Worm (Caenorhabditis elegans): Measurements from ENCODE around the gene T07A5.7.
A peak's percentile ranks its signal among the peaks of the same experiment; 100 is the strongest.

T07A5.7 gene

ce11 chrIII:10300078-10300477 is 10.8 kb downstream of the T07A5.7 start, which contains the start of gene vglu-3:
Gene vglu-3 (plus strand): TSS chrIII:10300378.
- no peak for TF ChIP-seq saeg-2 (GFP tag; IDR thresholded peaks at IDR 0.05)
- TF ChIP-seq unc-62 (GFP tag; optimal IDR thresholded peaks at IDR 0.05 in 1 of 2): peak in 1 of 2 experiments; percentile 72
- no peak for TF ChIP-seq unc-62 (tag; optimal IDR thresholded peaks at IDR 0.05)

ce11 chrIII:10296904-10297303 is 14.0 kb downstream of the T07A5.7 start:
- 0 out of 2 replicates have a peak, but pooled peaks have one; percentile 12 for TF ChIP-seq ceh-20 (GFP tag; IDR thresholded peaks at IDR 0.05)
- TF ChIP-seq mxl-3 (GFP tag; optimal IDR thresholded peaks at IDR 0.05): no peak
- TF ChIP-seq vab-7 (GFP tag; IDR thresholded peaks at IDR 0.05): no peak
- TF ChIP-seq ctbp-1 (GFP tag; IDR thresholded peaks at IDR 0.05): no peak
- TF ChIP-seq zip-2 (tag; optimal IDR thresholded peaks at IDR 0.05): no peak
- TF ChIP-seq egl-27 (tag; optimal IDR thresholded peaks at IDR 0.05): no peak
- TF ChIP-seq lin-15B (tag; optimal IDR thresholded peaks at IDR 0.05): no peak
- TF ChIP-seq nhr-237 (tag; optimal IDR thresholded peaks at IDR 0.05): no peak
- TF ChIP-seq ceh-62 (tag; optimal IDR thresholded peaks at IDR 0.05): no peak
- TF ChIP-seq nhr-42 (GFP tag; IDR thresholded peaks at IDR 0.05): no peak
- TF ChIP-seq snpc-1.2 (GFP tag; IDR thresholded peaks at IDR 0.05): no peak
- no peak for TF ChIP-seq nhr-28 (tag; optimal IDR thresholded peaks at IDR 0.05)
- TF ChIP-seq php-3 (GFP tag; IDR thresholded peaks at IDR 0.05): peak; percentile 23; the same call in 1 of the 2 replicates
- TF ChIP-seq tag-97 (GFP tag; IDR thresholded peaks at IDR 0.05): no peak
- TF ChIP-seq zip-11 (GFP tag; IDR thresholded peaks at IDR 0.05): no peak
- TF ChIP-seq fkh-10 (GFP tag; optimal IDR thresholded peaks at IDR 0.05): no peak
- no peak for TF ChIP-seq jun-1 (tag; optimal IDR thresholded peaks at IDR 0.05)
- TF ChIP-seq dmd-9 (GFP tag; IDR thresholded peaks at IDR 0.05): no peak
- TF ChIP-seq Y48G9A.11 (GFP tag; IDR thresholded peaks at IDR 0.05): no peak
- TF ChIP-seq unc-62 (GFP tag; optimal IDR thresholded peaks at IDR 0.05 in 1 of 2): peak in 1 of 2 experiments; percentile 72
- no peak for TF ChIP-seq unc-62 (tag; optimal IDR thresholded peaks at IDR 0.05)
- no peak for TF ChIP-seq nhr-76 (tag; optimal IDR thresholded peaks at IDR 0.05)
- no peak for TF ChIP-seq rbr-2 (tag; optimal IDR thresholded peaks at IDR 0.05)
- no peak for TF ChIP-seq mes-2 (tag; optimal IDR thresholded peaks at IDR 0.05; ENCODE audit: poor library complexity, severe bottlenecking)

- no peak for TF ChIP-seq cey-2 (tag; optimal IDR thresholded peaks at IDR 0.05; ENCODE audit: borderline replicate concordance, insufficient read depth)
- TF ChIP-seq snpc-4 (tag; optimal IDR thresholded peaks at IDR 0.05): no peak
- TF ChIP-seq ceh-62 (tag; optimal IDR thresholded peaks at IDR 0.05): no peak
- TF ChIP-seq F10B5.3 (tag; optimal IDR thresholded peaks at IDR 0.05): no peak
- no peak for TF ChIP-seq ceh-44 (GFP tag; IDR thresholded peaks at IDR 0.05)
- TF ChIP-seq ceh-82 (tag; optimal IDR thresholded peaks at IDR 0.05): no peak
- TF ChIP-seq dmd-6 (GFP tag; IDR thresholded peaks at IDR 0.05): no peak
- no peak for TF ChIP-seq nhr-25 (tag; optimal IDR thresholded peaks at IDR 0.05; ENCODE audit: borderline replicate concordance, insufficient read depth)
- no peak for TF ChIP-seq F44E2.7 (GFP tag; IDR thresholded peaks at IDR 0.05)
- no peak for TF ChIP-seq aha-1 (tag)
These were observed 16.1 kb downstream of the T07A5.7 start, which contains the start of gene vglu-2 for ce11 chrIII:10294837-10295236. Gene vglu-2 (plus strand): TSS chrIII:10295137.

- no peak for TF ChIP-seq duxl-1 (tag; optimal IDR thresholded peaks at IDR 0.05; ENCODE audit: poor library complexity)
- peak in 1 of 2 experiments; percentile 94 for TF ChIP-seq unc-62 (GFP tag; optimal IDR thresholded peaks at IDR 0.05 in 1 of 2)
- TF ChIP-seq unc-62 (tag; optimal IDR thresholded peaks at IDR 0.05): no peak
These were observed 17.0 kb downstream of the T07A5.7 start for ce11 chrIII:10293946-10294345.

ce11 chrIII:10293362-10293761 is 17.6 kb downstream of the T07A5.7 start:
- 0 out of 2 replicates have a peak, but pooled peaks have one; percentile 42 for TF ChIP-seq lim-7 (GFP tag; IDR thresholded peaks at IDR 0.05)
- peak; percentile 25 for TF ChIP-seq hlh-30 (tag; optimal IDR thresholded peaks at IDR 0.05; ENCODE audit: insufficient read depth)
- TF ChIP-seq mxl-3 (GFP tag; optimal IDR thresholded peaks at IDR 0.05): no peak
- no peak for TF ChIP-seq ztf-7 (tag; optimal IDR thresholded peaks at IDR 0.05)
- peak; percentile 35 for TF ChIP-seq dmd-6 (GFP tag; IDR thresholded peaks at IDR 0.05)
